Worm (Caenorhabditis elegans) whole organism, L2 larva: ENCODE results near the gene ZK1086.3.

ENCODE experiments used
- aly-2 ChIP-seq: fragments of 150-350 bp; optimal IDR thresholded peaks from 2 replicates; lab custom pipeline; 2014; ENCODE audit warnings: missing biosample characterization, missing genetic modification characterization
- elt-3 ChIP-seq: sonication (generic microtip); optimal IDR thresholded peaks from 2 replicates; lab custom pipeline; 2017; ENCODE audit warnings: missing biosample characterization, missing genetic modification characterization
- fos-1 ChIP-seq: fragments of 150-350 bp; optimal IDR thresholded peaks from 2 replicates; lab custom pipeline; 2014; ENCODE audit warnings: missing biosample characterization, missing genetic modification characterization
- mdl-1 ChIP-seq, 2 experiments: fragments of 150-350 bp in 1 of 2; sonication (generic microtip) in 1 of 2; optimal IDR thresholded peaks; 2 replicates each; lab custom pipeline; 2017; ENCODE audit warnings: missing biosample characterization in 2 of 2, missing genetic modification characterization in 2 of 2
- nhr-11 ChIP-seq: fragments of 150-350 bp; optimal IDR thresholded peaks from 2 replicates; lab custom pipeline; 2014; ENCODE audit warnings: missing biosample characterization, missing genetic modification characterization

DNA sequence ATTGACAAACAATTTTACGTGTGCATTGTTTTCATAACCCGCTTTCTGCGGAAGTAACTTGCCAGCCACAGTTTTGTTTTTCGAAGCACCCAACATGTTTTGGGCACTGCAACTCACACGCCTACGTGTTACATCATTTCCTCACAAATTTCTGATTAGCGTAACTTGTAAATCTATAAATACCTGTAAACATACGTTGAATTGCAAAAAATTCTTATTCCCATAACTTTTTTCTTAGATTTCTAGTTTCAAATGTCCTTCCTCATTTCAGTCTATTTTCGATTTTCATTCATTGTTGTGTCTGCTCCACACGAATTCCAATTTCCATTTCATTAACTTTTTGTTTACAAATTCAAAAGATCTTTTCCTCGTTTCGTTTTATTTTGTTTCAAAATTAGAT is 49.7 kb downstream of the ZK1086.3 start:
- TF ChIP-seq aly-2 (tag; lab: Kevin White, UChicago) (no peak), elt-3 (tag; lab: Kevin White, UChicago) (no peak), fos-1 (tag; lab: Kevin White, UChicago) (no peak), mdl-1 (tag; optimal IDR thresholded peaks at IDR 0.05; lab: Kevin White, UChicago) (no peak), nhr-11 (tag; lab: Kevin White, UChicago) (no peak)
